Fruit fly (Drosophila melanogaster) whole organism, larva: Measurements from ENCODE around the gene Hsp70Aa.
A peak's percentile ranks its signal among the peaks of the same experiment; 100 is the strongest.
"Not testable (repeated sequence)": the region's sequence is repeated elsewhere in the genome, so short reads cannot be mapped to it uniquely, and the experiment has no call there.

Source experiments
- noc ChIP-seq: fragments of 200-800 bp; sonication (Bioruptor generic); optimal IDR thresholded peaks from 3 replicates; lab custom pipeline; 2019; ENCODE audit warnings: missing biosample characterization, mild to moderate bottlenecking, missing genetic modification characterization, moderate library complexity

The Hsp70Aa gene

DNA sequence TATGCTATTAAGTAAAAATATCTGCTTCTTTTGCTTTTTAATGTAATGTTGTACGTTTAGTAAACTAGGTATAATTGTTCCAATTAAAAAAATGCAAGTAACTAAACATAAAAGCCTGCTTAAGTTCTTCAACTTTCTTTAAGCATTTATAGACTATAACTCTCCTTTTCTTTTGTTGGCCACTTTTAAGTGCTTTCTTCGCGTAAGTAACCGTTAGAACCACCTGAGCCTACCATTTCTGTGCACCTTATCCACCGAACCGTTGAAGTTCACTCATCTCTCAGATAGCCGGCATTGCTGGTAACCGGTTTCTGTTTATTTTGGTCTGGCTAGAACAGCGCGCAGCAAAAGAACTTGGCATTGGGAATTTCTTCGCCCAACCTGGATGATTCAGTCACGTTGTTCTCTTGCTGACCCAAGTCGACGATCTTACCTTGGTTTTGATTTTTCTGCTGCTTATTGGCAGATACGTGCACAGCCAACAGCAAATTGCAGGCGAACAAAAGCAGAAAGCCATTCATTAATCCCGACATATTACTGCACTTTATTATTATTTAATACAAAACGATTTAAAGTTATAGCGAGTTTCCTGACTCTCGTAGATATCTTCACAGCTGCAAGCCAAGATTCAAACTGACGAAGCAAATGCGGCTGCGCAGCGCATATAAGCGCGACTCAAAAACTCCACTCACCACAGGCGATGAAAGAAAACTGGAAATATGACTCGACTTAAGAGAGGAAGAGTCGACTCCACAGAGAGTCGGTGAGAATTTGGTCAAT, 20.4 kb upstream of the Hsp70Aa start, which contains the start of gene CG10005:
Gene CG10005, minus strand, starts transcription at position 642 of the 780 bp plus-strand sequence.
- TF ChIP-seq noc (tag; lab: Kevin White, UChicago) = no peak

DNA sequence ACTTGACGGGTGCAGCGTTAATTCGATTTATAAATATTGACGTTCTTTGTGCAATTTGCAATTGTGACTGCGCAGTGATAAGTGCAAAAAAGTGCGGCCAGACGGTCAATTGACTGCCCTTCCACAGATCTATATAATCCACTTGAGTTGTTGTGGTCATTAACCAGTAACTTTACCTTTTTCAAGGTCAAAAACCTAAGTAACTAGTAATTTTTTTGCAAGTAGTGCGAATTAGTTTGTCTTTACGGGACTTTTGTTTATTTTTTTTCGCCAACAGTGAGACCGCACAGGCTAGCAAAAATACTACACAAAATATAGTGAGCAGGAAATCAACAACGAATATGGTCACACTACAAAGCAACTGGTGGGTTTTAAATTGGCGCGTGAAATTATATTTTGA, 18.3 kb upstream of the Hsp70Aa start, which contains the start of gene Tango9:
Gene Tango9, minus strand, starts transcription at position 280 of the 400 bp plus-strand sequence.
- TF ChIP-seq noc (tag; lab: Kevin White, UChicago) = no peak

DNA sequence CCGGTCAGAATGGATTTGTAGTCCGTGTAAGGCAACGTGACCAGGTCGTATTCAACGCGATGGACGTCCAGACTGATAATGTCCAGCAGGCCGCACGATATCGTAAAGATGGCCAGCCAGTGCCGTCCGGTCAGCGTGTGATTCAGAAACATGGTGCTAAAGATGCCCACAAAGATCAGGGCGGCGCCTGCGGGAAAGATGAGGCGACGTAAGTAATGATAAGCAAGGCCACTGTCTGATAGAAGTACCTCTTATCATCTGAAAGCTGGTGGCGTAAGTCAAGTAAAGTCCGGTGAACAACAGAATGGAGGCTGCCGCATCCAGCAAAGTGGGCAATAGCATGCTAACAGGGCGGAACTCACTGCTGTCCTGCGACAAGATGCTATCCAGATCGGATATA, 17.5 kb upstream of the Hsp70Aa start:
- no peak for TF ChIP-seq noc (tag; lab: Kevin White, UChicago)

DNA sequence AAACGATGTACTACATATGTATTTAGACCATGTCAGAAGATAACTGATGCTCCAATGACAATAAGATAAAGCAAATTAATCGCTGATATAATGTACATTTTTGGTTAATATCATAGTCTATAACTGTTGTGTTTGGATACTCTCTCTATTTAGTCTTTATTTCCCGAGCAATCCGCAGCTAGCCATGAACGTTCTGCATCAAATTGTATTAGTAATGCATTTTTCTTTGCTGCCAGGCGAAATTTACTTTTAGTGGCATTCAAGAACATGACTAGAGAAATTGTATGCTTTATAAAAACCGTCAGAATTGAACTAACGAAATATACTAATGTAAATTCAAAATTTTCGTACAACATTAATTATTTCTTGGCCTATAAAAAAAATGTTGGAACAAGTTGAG, 15.1 kb upstream of the Hsp70Aa start, which contains the start of gene GC2:
Gene GC2, plus strand, starts transcription at position 301 of the 400 bp plus-strand sequence.
- no peak for TF ChIP-seq noc (tag; lab: Kevin White, UChicago)

DNA sequence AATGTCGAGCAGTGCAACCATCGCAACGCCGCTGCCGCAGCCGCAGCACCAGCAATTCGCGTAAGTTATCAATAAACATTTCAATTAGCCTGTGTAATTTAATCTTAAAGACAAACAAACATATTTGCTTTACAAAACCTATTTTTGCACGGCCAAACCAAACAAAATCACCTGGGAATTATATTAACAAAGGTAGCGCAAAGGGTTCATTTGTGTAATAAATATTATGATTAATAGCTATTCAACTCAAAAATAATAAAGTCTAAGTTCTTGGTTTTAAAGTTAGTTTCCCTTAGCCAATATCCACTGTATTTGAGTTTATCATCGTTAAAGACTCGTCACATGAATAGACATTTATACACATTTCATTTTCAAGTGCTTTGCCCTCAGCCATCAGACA, 12.9 kb upstream of the Hsp70Aa start:
- TF ChIP-seq noc (tag; lab: Kevin White, UChicago) = peak; percentile 35

DNA sequence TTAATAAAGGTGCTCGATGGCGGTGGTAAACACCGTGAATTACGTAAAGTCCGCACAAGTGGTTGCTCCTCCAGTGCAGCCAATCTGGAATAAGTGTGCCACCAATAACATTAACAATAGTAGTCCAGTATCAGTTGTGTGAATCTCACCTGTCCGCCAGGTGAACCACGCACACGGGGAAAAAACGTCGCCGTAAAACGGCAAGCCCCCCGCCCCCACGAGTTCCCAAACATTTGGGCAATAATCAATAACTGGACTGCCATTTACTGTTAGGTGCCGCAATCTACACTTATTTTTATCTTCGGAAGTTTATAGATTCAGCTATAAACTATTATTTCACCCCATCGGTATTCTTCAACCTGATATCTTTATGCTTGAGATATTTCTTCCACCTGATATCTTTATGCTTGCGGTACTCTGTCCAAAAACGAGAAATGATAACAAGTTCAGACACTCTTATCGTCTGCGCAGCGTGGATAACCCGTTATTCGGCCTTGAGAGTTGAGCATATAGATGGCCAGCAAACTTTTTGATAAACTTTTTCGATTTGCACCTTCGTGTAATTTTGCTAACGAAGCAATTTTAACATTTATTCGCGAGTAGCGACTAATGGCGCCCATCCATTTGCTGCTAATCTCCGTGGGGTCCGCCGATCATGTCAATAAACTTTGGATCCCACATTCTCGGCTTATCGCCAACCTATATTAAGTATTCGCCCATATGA, 11.8 kb upstream of the Hsp70Aa start:
- peak; percentile 15 for TF ChIP-seq noc (tag; lab: Kevin White, UChicago)

DNA sequence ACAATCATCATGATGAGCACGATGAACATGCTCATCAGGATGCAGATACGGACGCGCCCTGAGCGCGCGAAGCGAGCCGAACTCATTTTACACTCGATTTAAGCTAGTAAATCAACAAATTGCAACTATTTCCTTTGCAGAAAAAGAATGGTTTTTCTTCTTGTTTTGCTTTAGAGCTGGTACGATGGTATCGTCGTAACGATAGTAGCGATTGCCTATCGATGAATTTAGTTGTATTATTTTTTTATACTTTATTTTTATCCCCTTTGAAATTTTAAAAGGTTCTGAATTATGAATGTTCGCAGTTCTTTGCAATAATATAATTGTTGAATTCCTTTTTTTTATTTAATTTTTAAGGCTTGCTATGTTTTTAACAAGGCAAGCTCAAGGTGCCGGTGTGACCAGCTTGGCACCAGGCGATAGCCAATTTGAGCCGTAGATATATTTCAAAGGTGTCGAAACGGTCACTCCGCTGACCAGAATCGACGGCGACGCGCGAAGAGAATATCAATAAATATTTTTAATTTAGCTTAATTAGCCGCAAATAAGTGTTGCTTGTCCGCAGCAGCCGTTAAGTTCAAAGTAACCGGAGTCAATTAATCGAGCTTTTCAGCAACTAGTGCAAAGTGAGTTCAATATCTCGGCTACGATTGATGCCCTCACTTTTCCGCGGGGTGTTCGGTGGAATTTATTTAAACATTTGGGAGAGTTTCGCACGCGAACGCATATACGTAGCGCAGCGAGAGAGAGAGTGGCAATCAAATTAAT, 11.1 kb upstream of the Hsp70Aa start, which contains the start of the genes CG12213 and GC1:
Gene CG12213, minus strand, starts transcription at position 430 of the 768 bp plus-strand sequence.
Gene GC1, plus strand, starts transcription at position 447 of the 768 bp plus-strand sequence.
- TF ChIP-seq noc (tag; lab: Kevin White, UChicago) = no peak

DNA sequence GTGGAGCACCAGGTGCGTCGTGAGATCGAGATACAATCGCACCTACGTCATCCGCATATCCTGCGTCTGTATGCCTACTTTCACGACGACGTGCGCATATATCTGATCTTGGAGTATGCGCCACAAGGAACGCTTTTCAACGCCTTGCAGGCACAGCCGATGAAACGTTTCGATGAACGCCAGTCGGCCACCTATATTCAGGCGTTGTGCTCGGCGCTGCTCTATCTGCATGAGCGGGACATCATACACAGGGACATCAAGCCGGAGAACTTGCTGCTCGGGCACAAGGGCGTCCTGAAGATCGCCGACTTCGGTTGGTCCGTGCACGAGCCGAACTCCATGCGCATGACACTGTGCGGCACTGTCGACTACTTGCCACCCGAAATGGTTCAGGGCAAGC, 7.7 kb upstream of the Hsp70Aa start:
- TF ChIP-seq noc (tag; lab: Kevin White, UChicago) = no peak

DNA sequence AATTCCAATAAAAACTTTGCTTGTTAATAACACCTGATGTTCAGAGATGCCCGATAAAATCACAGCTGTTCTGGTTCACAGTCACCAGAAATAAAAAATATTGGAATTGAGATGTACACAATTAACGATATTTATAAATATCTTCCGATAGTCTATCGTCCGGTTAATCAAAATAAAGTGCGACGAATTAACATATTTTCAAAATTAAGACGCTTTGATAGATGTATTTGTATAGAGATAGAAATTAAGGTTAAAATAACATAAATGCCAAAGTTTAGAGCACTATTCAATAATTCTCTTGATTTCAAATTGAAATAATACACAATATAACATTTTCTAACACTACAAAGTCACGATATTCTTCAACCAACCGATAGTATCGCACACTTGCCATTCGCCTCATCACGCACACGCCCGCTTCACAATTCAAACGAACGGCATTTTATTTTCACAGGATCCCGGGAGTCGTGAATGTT, 6.4 kb upstream of the Hsp70Aa start, which contains the start of the genes CG3281 and aurA:
Gene CG3281, minus strand, starts transcription at position 67 of the 476 bp plus-strand sequence.
Gene aurA, plus strand, starts transcription at position 386 of the 476 bp plus-strand sequence.
- peak; percentile 74 for TF ChIP-seq noc (tag; lab: Kevin White, UChicago)

DNA sequence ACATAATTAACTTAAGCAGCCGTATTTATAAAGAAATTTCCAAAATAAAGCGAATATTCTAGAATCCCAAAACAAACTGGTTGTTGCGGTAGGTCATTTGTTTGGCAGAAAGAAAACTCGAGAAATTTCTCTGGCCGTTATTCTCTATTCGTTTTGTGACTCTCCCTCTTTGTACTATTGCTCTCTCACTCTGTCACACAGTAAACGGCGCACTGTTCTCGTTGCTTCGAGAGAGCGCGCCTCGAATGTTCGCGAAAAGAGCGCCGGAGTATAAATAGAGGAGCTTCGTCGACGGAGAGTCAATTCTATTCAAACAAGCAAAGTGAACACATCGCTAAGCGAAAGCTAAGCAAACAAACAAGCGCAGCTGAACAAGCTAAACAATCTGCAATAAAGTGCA, 1.9 kb upstream of the Hsp70Aa start, which contains the start of gene Hsp70Ab:
Gene Hsp70Ab, plus strand, starts transcription at position 301 of the 400 bp plus-strand sequence.
- not testable (repeated sequence) for TF ChIP-seq noc (tag; lab: Kevin White, UChicago)

DNA sequence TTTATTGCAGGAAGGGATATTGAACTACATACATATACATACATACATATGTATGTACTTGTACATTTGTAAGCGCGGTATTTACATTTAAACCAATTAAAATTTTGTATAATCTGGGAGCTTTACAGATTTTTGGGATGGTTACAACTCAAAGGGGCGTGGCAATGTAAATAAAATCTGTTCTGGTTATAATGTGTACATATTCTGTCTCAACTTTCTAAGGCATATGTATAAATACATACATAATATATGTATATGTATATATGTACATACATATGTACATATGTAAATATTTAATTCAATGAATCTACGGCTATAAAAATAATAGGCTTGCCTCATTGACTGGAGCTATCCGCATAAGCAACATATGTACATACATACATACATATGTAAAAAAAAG, 1.0 kb upstream of the Hsp70Aa start:
- TF ChIP-seq noc (tag; lab: Kevin White, UChicago) = no peak

DNA sequence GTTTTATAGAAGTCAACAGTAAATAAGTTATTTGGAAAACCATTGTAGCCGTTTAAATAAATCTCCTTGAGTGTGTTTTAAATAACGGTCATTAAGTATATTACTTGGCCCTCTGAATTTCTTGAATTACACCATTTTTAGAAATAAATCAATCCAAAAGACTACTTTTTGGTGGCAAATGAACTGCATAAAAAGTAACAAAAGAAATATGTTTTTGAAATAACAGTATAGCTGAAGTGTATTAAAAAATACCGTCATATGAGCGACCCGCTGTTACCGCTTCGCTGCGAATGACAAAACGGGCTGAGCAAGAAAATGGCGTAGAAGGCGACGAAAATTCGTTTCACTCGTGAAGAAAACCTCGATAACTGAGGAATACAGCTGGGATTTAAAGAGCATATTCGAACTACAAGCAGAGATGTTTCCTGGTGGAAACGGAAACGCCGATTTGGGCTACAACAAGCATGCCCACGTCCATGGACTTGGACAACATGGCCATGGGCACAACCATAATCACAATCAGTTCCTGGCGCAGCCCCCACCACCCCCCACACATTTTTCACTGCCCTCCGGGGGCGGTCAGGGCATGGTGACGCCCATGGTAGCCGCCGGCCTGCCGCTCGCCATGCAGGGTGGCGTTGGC, 6.8 kb downstream of the Hsp70Aa start, which contains the start of gene CG31211:
Gene CG31211, plus strand, starts transcription at position 294 of the 643 bp plus-strand sequence.
- TF ChIP-seq noc (tag; lab: Kevin White, UChicago) = no peak

DNA sequence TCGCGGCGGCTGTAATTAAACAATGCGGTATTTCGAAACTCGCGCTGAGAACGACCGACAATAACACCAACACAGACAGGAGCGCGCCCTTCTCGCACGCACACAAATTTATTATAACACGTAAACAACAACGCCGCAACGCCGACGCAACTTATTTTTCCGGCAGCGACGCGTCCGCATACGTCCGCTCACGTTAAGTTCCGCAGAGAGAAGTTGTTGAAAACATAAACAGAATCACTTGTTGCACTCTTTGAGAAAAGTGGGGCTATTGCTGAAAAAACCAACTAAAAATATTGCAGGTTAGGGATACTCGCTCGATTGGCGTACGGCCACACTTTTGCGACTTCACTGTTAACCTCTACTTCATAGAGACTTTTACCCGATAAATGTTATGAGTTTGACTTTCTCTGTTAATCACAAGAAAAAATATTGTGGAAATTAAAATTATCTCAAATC, 7.4 kb downstream of the Hsp70Aa start, which contains the start of gene Cad87A:
Gene Cad87A, minus strand, starts transcription at position 227 of the 456 bp plus-strand sequence.
- TF ChIP-seq noc (tag; lab: Kevin White, UChicago) = no peak

DNA sequence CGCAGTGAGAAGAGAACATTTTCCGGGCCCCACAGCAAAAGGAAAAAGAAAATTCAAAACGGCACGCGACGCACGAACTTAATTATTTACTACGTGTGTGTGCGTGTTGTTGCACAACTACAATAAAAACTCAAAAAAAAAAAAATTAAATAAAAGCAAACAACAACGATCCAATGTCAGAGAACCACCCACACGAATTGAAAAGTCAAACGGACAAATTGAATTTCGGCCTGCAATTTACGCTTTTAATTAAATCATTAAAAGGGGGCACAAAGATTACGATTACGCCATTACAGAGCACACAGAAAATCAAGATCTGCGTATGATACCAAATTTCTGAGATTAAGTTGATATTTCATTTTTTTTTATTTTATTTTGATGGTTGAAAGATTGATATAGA, 8.4 kb downstream of the Hsp70Aa start:
- TF ChIP-seq noc (tag; lab: Kevin White, UChicago) = no peak
